Fruit fly (Drosophila melanogaster): ENCODE results near the gene CG14142.

dm6 chr3L:11198375-11198774 is 25.1 kb downstream of the CG14142 start:
- TF ChIP-seq usp (GFP tag; optimal IDR thresholded peaks at IDR 0.05) (no peak), Abd-B (GFP tag; optimal IDR thresholded peaks at IDR 0.05) (no peak), OdsH (GFP tag; optimal IDR thresholded peaks at IDR 0.05) (no peak), Hnf4 (GFP tag; optimal IDR thresholded peaks at IDR 0.05) (no peak), pan (optimal IDR thresholded peaks at IDR 0.05) (no peak), Jra (GFP tag; optimal IDR thresholded peaks at IDR 0.05) (no peak), sv (GFP tag; optimal IDR thresholded peaks at IDR 0.05) (no peak), fru (GFP tag; optimal IDR thresholded peaks at IDR 0.05) (no peak), br (GFP tag; optimal IDR thresholded peaks at IDR 0.05) (no peak), Rel (GFP tag; optimal IDR thresholded peaks at IDR 0.05) (no peak), Rel (tag; optimal IDR thresholded peaks at IDR 0.05) (no peak), CG9705 (GFP tag; optimal IDR thresholded peaks at IDR 0.05) (no peak)
